Fruit fly (Drosophila melanogaster): ENCODE measurements around the gene deltaCOP.
A peak's percentile ranks its signal among the peaks of the same experiment; 100 is the strongest.

The deltaCOP gene

dm6 chrX:1907727-1908264 lies 46.2 kb upstream of the deltaCOP start, which contains the start of gene mip130:
TSS of gene mip130 (plus strand) at chrX:1908239.
- TF ChIP-seq psq (GFP tag; optimal IDR thresholded peaks at IDR 0.05) (peak; percentile 56), rgr (GFP tag; optimal IDR thresholded peaks at IDR 0.05) (peak; percentile 45), Myc (optimal IDR thresholded peaks at IDR 0.05) (peak; percentile 51), woc (GFP tag; optimal IDR thresholded peaks at IDR 0.05) (peak; percentile 85), CrebA (GFP tag; optimal IDR thresholded peaks at IDR 0.05; ENCODE audit: borderline replicate concordance) (no peak), sv (GFP tag; optimal IDR thresholded peaks at IDR 0.05) (no peak), foxo (GFP tag; optimal IDR thresholded peaks at IDR 0.05) (peak in 1 of 2 experiments; percentile 73), ey (GFP tag; optimal IDR thresholded peaks at IDR 0.05) (peak; percentile 24), dmrt93B (GFP tag; optimal IDR thresholded peaks at IDR 0.05) (peak; percentile 30), Sp1 (GFP tag; optimal IDR thresholded peaks at IDR 0.05) (peak; percentile 63), Hr83 (GFP tag; optimal IDR thresholded peaks at IDR 0.05; ENCODE audit: poor library complexity, severe bottlenecking) (peak; percentile 1), Rel (GFP tag; optimal IDR thresholded peaks at IDR 0.05) (no peak), Rel (tag; optimal IDR thresholded peaks at IDR 0.05) (peak; percentile 41), h (GFP tag; optimal IDR thresholded peaks at IDR 0.05) (peak; percentile 73), lola (GFP tag; optimal IDR thresholded peaks at IDR 0.05) (no peak), Vsx2 (GFP tag; optimal IDR thresholded peaks at IDR 0.05; ENCODE audit: partially characterized antibody) (no peak), OdsH (GFP tag; optimal IDR thresholded peaks at IDR 0.05) (peak; percentile 38), HLH106 (tag; optimal IDR thresholded peaks at IDR 0.05) (peak; percentile 64), fru (GFP tag; optimal IDR thresholded peaks at IDR 0.05) (peak; percentile 68), br (GFP tag; optimal IDR thresholded peaks at IDR 0.05) (peak; percentile 43)

dm6 chrX:1903968-1904367 lies 42.4 kb upstream of the deltaCOP start:
- TF ChIP-seq Dfd (GFP tag; optimal IDR thresholded peaks at IDR 0.05) (no peak), h (GFP tag; optimal IDR thresholded peaks at IDR 0.05) (no peak), OdsH (GFP tag; optimal IDR thresholded peaks at IDR 0.05) (no peak), dsf (GFP tag; optimal IDR thresholded peaks at IDR 0.05; ENCODE audit: borderline replicate concordance) (no peak), HLH106 (tag; optimal IDR thresholded peaks at IDR 0.05) (no peak), rgr (GFP tag; optimal IDR thresholded peaks at IDR 0.05) (no peak), Mio (GFP tag; optimal IDR thresholded peaks at IDR 0.05) (no peak), Sp1 (GFP tag; optimal IDR thresholded peaks at IDR 0.05) (no peak), N (GFP tag; optimal IDR thresholded peaks at IDR 0.05) (no peak), Hr83 (GFP tag; optimal IDR thresholded peaks at IDR 0.05; ENCODE audit: poor library complexity, severe bottlenecking) (no peak), dmrt93B (GFP tag; optimal IDR thresholded peaks at IDR 0.05) (no peak), foxo (GFP tag; optimal IDR thresholded peaks at IDR 0.05) (no peak), dl (GFP tag; optimal IDR thresholded peaks at IDR 0.05; ENCODE audit: insufficient read depth in 1 of 2, partially characterized antibody in 2 of 2) (no peak)

dm6 chrX:1903077-1903476 lies 41.5 kb upstream of the deltaCOP start, which contains the start of gene CG32801:
TSS of gene CG32801 (minus strand) at chrX:1903177.
- TF ChIP-seq Hnf4 (GFP tag; optimal IDR thresholded peaks at IDR 0.05) (no peak), brk (GFP tag; optimal IDR thresholded peaks at IDR 0.05) (no peak)

dm6 chrX:1901605-1902136 lies 40.1 kb upstream of the deltaCOP start, which contains the start of gene Ldaf1:
TSS of gene Ldaf1 (minus strand) at chrX:1901911.
- TF ChIP-seq h (GFP tag; optimal IDR thresholded peaks at IDR 0.05) (no peak), dmrt93B (GFP tag; optimal IDR thresholded peaks at IDR 0.05) (no peak), Rel (GFP tag; optimal IDR thresholded peaks at IDR 0.05) (no peak), Rel (tag; optimal IDR thresholded peaks at IDR 0.05) (peak; percentile 24), Sp1 (GFP tag; optimal IDR thresholded peaks at IDR 0.05) (peak; percentile 20), Jra (GFP tag; optimal IDR thresholded peaks at IDR 0.05) (no peak), Myc (optimal IDR thresholded peaks at IDR 0.05) (no peak), jim (GFP tag; optimal IDR thresholded peaks at IDR 0.05) (no peak), psq (GFP tag; optimal IDR thresholded peaks at IDR 0.05) (no peak), fru (GFP tag; optimal IDR thresholded peaks at IDR 0.05) (no peak), Abd-B (GFP tag; optimal IDR thresholded peaks at IDR 0.05) (no peak), woc (GFP tag; optimal IDR thresholded peaks at IDR 0.05) (no peak), lola (GFP tag; optimal IDR thresholded peaks at IDR 0.05) (no peak), ey (GFP tag; optimal IDR thresholded peaks at IDR 0.05) (no peak), HLH106 (tag; optimal IDR thresholded peaks at IDR 0.05) (no peak), Hr83 (GFP tag; optimal IDR thresholded peaks at IDR 0.05; ENCODE audit: poor library complexity, severe bottlenecking) (no peak)

All from whole organism, wandering third instar larva.